Worm (Caenorhabditis elegans): ENCODE results near the gene unc-80.

Gene unc-80

DNA sequence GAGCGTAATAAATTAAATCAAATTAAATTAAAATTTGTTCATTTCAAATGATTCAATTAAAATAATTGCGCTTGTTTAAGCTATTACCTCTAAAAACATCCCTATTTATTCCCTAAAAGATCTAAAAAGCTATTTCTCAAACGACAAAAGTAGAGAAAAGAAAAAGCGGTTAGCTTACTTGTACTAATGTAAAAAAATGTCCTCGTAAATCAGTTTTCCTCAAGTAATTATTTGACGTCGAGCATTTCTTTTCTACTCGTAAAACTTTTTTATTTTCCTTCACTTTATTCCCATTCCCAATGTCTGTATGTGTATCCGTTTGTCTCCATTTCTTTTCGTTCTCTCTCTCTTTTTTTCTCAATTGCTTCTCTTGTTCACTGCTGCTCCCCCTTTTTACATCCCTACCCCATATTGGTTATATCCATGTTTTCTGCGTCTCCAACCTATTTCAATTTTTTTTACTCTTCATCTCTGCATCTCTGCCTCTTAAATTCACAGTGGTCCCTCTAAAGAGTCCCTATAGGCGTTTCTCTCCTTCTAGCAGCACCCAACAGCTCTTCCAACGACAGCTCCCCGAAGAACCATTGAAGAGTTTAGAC, at the start of gene unc-80:
unc-80 (plus strand) TSS at position 533 of the 599 bp plus-strand sequence.
- TF ChIP-seq tra-4 (tag; optimal IDR thresholded peaks at IDR 0.05), result no peak
- TF ChIP-seq tbx-37 (GFP tag; conservative IDR thresholded peaks at IDR 0.05), result no peak
- no peak for TF ChIP-seq hmbx-1 (tag; optimal IDR thresholded peaks at IDR 0.05)
- TF ChIP-seq flt-1 (GFP tag; IDR thresholded peaks at IDR 0.05), result no peak
- TF ChIP-seq ceh-13 (GFP tag; optimal IDR thresholded peaks at IDR 0.05), result no peak
- no peak for TF ChIP-seq ets-7 (tag; optimal IDR thresholded peaks at IDR 0.05)
- no peak for TF ChIP-seq sea-1 (GFP tag; conservative IDR thresholded peaks at IDR 0.05)
- no peak for TF ChIP-seq B0310.2 (tag; optimal IDR thresholded peaks at IDR 0.05)
- no peak for TF ChIP-seq aly-1 (tag; optimal IDR thresholded peaks at IDR 0.05)
- no peak for TF ChIP-seq pes-1 (GFP tag; IDR thresholded peaks at IDR 0.05)
- no peak for TF ChIP-seq F13C5.2 (tag; optimal IDR thresholded peaks at IDR 0.05)

DNA sequence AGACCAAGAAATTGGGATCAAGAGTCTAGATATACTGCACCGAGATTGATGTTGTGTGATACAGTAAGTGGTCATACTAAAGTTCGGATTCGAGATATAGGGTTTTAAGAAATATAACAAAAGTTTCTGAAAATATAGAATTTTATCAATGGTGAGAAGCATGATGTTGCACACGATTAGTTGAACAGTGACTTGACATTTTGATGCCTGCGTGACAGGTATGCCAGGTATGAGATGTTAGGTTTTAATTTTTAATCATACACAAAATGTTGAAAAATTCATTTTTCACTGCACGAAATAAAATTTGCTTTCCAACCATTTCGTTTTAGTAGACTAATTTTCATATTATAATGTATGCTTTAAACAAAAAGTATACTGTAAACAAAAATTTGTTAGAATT, 49.0 kb upstream of the unc-80 start:
- TF ChIP-seq ama-1 (optimal IDR thresholded peaks at IDR 0.05), result no peak
- no peak for TF ChIP-seq tbx-37 (GFP tag; conservative IDR thresholded peaks at IDR 0.05)
- TF ChIP-seq aly-1 (tag; optimal IDR thresholded peaks at IDR 0.05), result no peak
- no peak for TF ChIP-seq ceh-36 (tag; optimal IDR thresholded peaks at IDR 0.05)
- no peak for TF ChIP-seq tbx-11 (GFP tag; IDR thresholded peaks at IDR 0.05)
- TF ChIP-seq sea-1 (GFP tag; conservative IDR thresholded peaks at IDR 0.05), result no peak
- TF ChIP-seq ets-7 (tag; optimal IDR thresholded peaks at IDR 0.05), result no peak
- TF ChIP-seq scrt-1 (GFP tag; IDR thresholded peaks at IDR 0.05), result no peak
- TF ChIP-seq flt-1 (GFP tag; IDR thresholded peaks at IDR 0.05), result no peak
- no peak for TF ChIP-seq hmbx-1 (tag; optimal IDR thresholded peaks at IDR 0.05)
- TF ChIP-seq hmg-4 (GFP tag; optimal IDR thresholded peaks at IDR 0.05), result no peak
- TF ChIP-seq B0310.2 (tag; optimal IDR thresholded peaks at IDR 0.05), result no peak
- TF ChIP-seq tra-4 (tag; optimal IDR thresholded peaks at IDR 0.05), result no peak
- no peak for TF ChIP-seq ceh-13 (GFP tag; optimal IDR thresholded peaks at IDR 0.05)
- no peak for TF ChIP-seq pes-1 (GFP tag; IDR thresholded peaks at IDR 0.05)
- no peak for TF ChIP-seq F13C5.2 (tag; optimal IDR thresholded peaks at IDR 0.05)
- no peak for TF ChIP-seq hnd-1 (tag; optimal IDR thresholded peaks at IDR 0.05)

DNA sequence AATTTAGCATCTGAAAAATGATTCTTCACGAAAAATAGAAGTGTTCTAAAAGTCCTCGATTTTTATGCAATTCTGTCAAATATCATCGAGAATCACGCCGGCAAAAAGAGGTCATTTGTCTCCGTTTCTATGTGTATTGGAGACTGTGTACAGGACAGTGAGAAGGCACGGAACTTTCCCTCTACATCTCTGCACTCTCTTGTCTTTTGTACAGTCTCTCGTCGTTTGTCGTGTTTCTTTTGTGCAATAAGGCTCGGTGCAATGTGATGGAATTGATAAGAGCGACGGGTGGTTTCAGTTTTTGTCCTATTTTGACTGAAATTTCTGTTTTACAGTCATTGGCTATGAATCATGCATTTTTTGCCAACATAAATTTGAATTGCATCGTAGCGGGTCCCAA, 47.5 kb upstream of the unc-80 start:
- no peak for TF ChIP-seq ceh-13 (GFP tag; optimal IDR thresholded peaks at IDR 0.05)
- no peak for TF ChIP-seq tbx-11 (GFP tag; IDR thresholded peaks at IDR 0.05)
- no peak for TF ChIP-seq ceh-36 (tag; optimal IDR thresholded peaks at IDR 0.05)
- TF ChIP-seq sea-1 (GFP tag; conservative IDR thresholded peaks at IDR 0.05), result no peak
- TF ChIP-seq ama-1 (optimal IDR thresholded peaks at IDR 0.05), result no peak
- TF ChIP-seq pes-1 (GFP tag; IDR thresholded peaks at IDR 0.05), result no peak
- no peak for TF ChIP-seq tra-4 (tag; optimal IDR thresholded peaks at IDR 0.05)
- no peak for TF ChIP-seq F13C5.2 (tag; optimal IDR thresholded peaks at IDR 0.05)

DNA sequence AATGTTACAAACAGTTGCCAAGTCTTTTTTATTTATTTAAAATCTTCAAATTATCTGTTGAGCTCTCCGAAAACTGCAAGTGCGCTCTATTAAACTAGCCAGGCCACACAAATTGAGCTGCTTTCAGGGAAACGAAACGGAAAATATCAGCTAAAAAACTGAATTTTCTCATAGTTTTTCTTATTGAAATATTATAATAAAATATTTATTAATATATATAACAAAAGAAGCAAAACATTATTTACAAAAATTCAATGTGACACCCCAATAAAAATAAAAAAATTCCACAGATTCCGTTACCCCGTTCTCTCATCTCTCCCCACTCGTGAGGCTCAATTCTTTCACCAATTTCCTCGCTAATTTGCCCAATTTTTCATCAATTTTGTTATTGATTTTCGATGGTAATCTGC, 46.8 kb upstream of the unc-80 start:
- TF ChIP-seq ceh-13 (GFP tag; optimal IDR thresholded peaks at IDR 0.05) (peak; percentile 24), flt-1 (GFP tag; IDR thresholded peaks at IDR 0.05) (no peak), tbx-11 (GFP tag; IDR thresholded peaks at IDR 0.05) (no peak), tbx-37 (GFP tag; conservative IDR thresholded peaks at IDR 0.05) (0 out of 2 replicates have a peak, but pooled peaks have one; percentile 6), pes-1 (GFP tag; IDR thresholded peaks at IDR 0.05) (0 out of 2 replicates have a peak, but pooled peaks have one; percentile 52), hmbx-1 (tag; optimal IDR thresholded peaks at IDR 0.05) (no peak), ceh-36 (tag; optimal IDR thresholded peaks at IDR 0.05) (no peak)

DNA sequence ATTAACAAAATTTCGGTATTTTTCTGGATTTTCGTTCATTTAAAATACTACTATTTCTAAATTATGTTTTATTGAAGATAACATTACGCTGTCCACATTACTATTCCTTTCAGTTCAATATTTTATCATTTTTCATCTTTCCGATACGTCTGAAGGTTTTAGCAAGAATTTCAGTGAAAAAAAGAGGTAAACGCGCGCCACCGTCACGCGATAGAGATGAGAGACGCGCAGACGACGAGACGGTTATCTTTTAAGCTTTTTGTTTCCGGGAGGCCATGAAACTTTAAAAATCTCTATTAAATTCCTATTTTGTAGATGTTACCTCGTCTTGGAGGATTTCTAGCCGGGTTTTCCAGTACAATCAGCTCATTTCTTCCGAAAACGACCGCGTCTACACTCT, 41.6 kb upstream of the unc-80 start, which contains the start of gene mrps-12:
mrps-12 (plus strand) TSS at position 316 of the 400 bp plus-strand sequence.
- no peak for TF ChIP-seq flt-1 (GFP tag; IDR thresholded peaks at IDR 0.05)
- 0 out of 2 replicates have a peak, but pooled peaks have one; percentile 3 for TF ChIP-seq pes-1 (GFP tag; IDR thresholded peaks at IDR 0.05)
- no peak for TF ChIP-seq sea-1 (GFP tag; conservative IDR thresholded peaks at IDR 0.05)
- no peak for TF ChIP-seq hmbx-1 (tag; optimal IDR thresholded peaks at IDR 0.05)

DNA sequence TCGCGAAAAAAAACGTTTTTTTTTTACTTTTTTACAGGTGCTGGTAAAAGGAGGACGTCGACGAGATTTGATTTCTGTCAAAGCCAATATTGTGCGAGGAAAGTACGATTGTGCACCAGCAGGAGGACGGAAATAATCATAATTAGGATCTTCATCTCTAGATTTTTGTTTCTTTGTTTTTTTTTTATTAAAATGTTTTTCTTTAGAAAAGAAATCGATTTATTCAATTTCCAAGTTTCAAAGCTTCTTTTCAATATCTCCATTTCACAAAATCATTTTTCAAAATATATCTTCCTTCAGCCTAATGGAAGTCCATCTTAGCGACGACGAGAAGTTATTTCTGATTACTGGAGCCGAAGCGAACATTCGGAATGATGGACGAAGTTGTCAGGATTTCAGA, 40.8 kb upstream of the unc-80 start, which contains the start of gene exos-7:
exos-7 (plus strand) TSS at position 301 of the 400 bp plus-strand sequence.
- no peak for TF ChIP-seq ama-1 (optimal IDR thresholded peaks at IDR 0.05)

DNA sequence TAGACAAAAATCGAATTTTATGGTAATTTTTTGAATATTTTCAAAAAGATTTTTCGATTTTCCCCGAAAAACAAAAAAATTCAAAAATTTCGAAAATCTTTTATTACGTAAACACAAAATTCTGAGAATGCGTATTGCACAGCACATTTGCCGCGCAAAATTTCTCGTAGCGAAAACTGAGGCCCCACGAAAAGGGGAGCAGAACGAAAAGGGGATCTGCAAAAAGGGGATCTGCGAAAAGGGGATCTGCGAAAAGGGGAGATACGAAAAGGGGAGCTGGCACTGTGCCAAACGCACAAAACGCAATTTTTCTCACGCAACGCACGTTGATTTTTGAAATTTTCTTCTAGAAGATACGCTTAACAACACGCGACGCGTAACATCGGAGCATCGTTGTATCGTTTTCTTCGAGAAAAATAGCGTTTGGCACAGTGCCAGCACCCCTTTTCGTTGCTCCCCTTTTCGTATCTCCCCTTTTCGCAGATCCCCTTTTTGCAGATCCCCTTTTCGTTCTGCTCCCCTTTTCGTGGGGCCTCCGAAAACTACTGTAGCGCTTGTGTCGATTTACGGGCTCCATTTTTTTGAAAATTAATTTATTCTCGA, 40.0 kb upstream of the unc-80 start:
- TF ChIP-seq pes-1 (GFP tag; IDR thresholded peaks at IDR 0.05), result peak; percentile 63
- TF ChIP-seq sea-1 (GFP tag; conservative IDR thresholded peaks at IDR 0.05), result 0 out of 2 replicates have a peak, but pooled peaks have one; percentile 29

DNA sequence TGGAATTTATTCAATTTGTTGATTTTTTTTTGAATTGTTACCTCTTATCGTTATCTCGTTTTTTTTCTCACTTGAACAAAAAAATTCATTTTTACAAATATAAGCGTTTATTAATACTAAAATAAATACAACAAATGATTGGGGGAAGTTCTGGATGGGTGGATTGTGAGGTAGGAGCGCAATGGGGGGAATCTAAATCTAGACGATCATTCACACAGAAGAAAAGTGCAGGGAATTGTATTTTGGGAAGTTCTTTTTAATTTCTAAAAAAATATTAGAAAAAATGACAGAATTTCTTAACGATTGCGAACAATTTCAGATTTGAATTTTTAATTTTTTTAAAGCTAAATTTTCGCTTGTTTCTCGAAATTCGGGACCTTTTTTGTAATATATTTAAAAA, 37.9 kb upstream of the unc-80 start:
- no peak for TF ChIP-seq aly-1 (tag; optimal IDR thresholded peaks at IDR 0.05)
- TF ChIP-seq tbx-37 (GFP tag; conservative IDR thresholded peaks at IDR 0.05), result no peak
- no peak for TF ChIP-seq ama-1 (optimal IDR thresholded peaks at IDR 0.05)
- TF ChIP-seq scrt-1 (GFP tag; IDR thresholded peaks at IDR 0.05), result no peak
- TF ChIP-seq hmg-4 (GFP tag; optimal IDR thresholded peaks at IDR 0.05), result no peak
- TF ChIP-seq B0310.2 (tag; optimal IDR thresholded peaks at IDR 0.05), result no peak
- TF ChIP-seq hnd-1 (tag; optimal IDR thresholded peaks at IDR 0.05), result no peak
- no peak for TF ChIP-seq flt-1 (GFP tag; IDR thresholded peaks at IDR 0.05)
- no peak for TF ChIP-seq F13C5.2 (tag; optimal IDR thresholded peaks at IDR 0.05)
- no peak for TF ChIP-seq pes-1 (GFP tag; IDR thresholded peaks at IDR 0.05)
- TF ChIP-seq sea-1 (GFP tag; conservative IDR thresholded peaks at IDR 0.05), result no peak
